Fruit fly (Drosophila melanogaster) whole organism, adult: ENCODE measurements around the gene Wdr59.

Source experiments
- CG12768 ChIP-seq: fragments of 200-800 bp; sonication (Bioruptor generic); optimal IDR thresholded peaks from 2 replicates; lab custom pipeline; 2017; ENCODE audit warnings: missing biosample characterization, missing genetic modification characterization, mild to moderate bottlenecking, moderate library complexity, missing genetic modification reagents
- CG33017 ChIP-seq: fragments of 200-800 bp; sonication (Bioruptor generic); optimal IDR thresholded peaks from 2 replicates; lab custom pipeline; 2018; ENCODE audit warnings: missing biosample characterization, mild to moderate bottlenecking, missing genetic modification characterization, moderate library complexity
- CG7101 ChIP-seq: fragments of 200-800 bp; sonication (Bioruptor generic); optimal IDR thresholded peaks from 2 replicates; lab custom pipeline; 2018; ENCODE audit warnings: missing biosample characterization, mild to moderate bottlenecking, missing genetic modification characterization, moderate library complexity
- kay ChIP-seq: fragments of 200-800 bp; sonication (Bioruptor generic); peaks from one replicate; lab custom pipeline; 2016; ENCODE audit warnings: missing biosample characterization, missing genetic modification characterization, borderline replicate concordance
- toe ChIP-seq: fragments of 200-800 bp; sonication (Bioruptor generic); optimal IDR thresholded peaks from 2 replicates; lab custom pipeline; 2016; ENCODE audit warnings: missing biosample characterization, missing genetic modification characterization

- TF ChIP-seq toe = no peak
- no peak for TF ChIP-seq CG12768
- TF ChIP-seq CG7101 (tag; lab: Kevin White, UChicago) = no peak
- no peak for TF ChIP-seq kay
- TF ChIP-seq CG33017 (tag; lab: Kevin White, UChicago) = no peak
Measured at dm6 chr2L:11136093-11136492, 44.8 kb downstream of the Wdr59 start, which contains the start of gene hgo.
